Worm (Caenorhabditis elegans): ENCODE results near the gene W08A12.3.

W08A12.3 gene

ce11 chrV:3715488-3716019, 32.9 kb downstream of the W08A12.3 start, which contains the start of gene nrsn-1:
TSS of gene nrsn-1 (minus strand) at chrV:3715969.
- TF ChIP-seq lim-7 (GFP tag; IDR thresholded peaks at IDR 0.05) (no peak), set-16 (GFP tag; IDR thresholded peaks at IDR 0.05) (peak; percentile 76), ZK546.5 (tag; optimal IDR thresholded peaks at IDR 0.05) (no peak), hif-1 (tag; optimal IDR thresholded peaks at IDR 0.05) (no peak), mxl-3 (GFP tag; optimal IDR thresholded peaks at IDR 0.05) (no peak), nhr-77 (tag; optimal IDR thresholded peaks at IDR 0.05) (no peak), spr-1 (tag; optimal IDR thresholded peaks at IDR 0.05) (no peak), ama-1 (optimal IDR thresholded peaks at IDR 0.05) (no peak), mep-1 (tag; optimal IDR thresholded peaks at IDR 0.05) (no peak), hmg-1.1 (GFP tag; IDR thresholded peaks at IDR 0.05) (no peak), lin-29 (GFP tag; IDR thresholded peaks at IDR 0.05) (no peak), unc-130 (GFP tag; optimal IDR thresholded peaks at IDR 0.05) (no peak), nhr-6 (tag; optimal IDR thresholded peaks at IDR 0.05) (no peak), lin-15B (tag; optimal IDR thresholded peaks at IDR 0.05) (no peak), daf-16 (GFP tag; optimal IDR thresholded peaks at IDR 0.05) (no peak), daf-16 (tag; optimal IDR thresholded peaks at IDR 0.05) (no peak), attf-4 (tag; optimal IDR thresholded peaks at IDR 0.05) (no peak), mdl-1 (tag; optimal IDR thresholded peaks at IDR 0.05) (no peak), ceh-28 (tag; optimal IDR thresholded peaks at IDR 0.05) (no peak), ces-1 (GFP tag; optimal IDR thresholded peaks at IDR 0.05) (no peak), aha-1 (tag) (no peak), lin-13 (GFP tag; optimal IDR thresholded peaks at IDR 0.05) (no peak), daf-8 (GFP tag; IDR thresholded peaks at IDR 0.05) (no peak), lin-1 (GFP tag; IDR thresholded peaks at IDR 0.05) (no peak), daf-12 (tag; optimal IDR thresholded peaks at IDR 0.05) (no peak), pha-4 (GFP tag; IDR thresholded peaks at IDR 0.05) (no peak), pha-4 (tag; optimal IDR thresholded peaks at IDR 0.05) (no peak), ZK337.2 (GFP tag; IDR thresholded peaks at IDR 0.05) (no peak), egl-43 (GFP tag; IDR thresholded peaks at IDR 0.05) (0 out of 2 replicates have a peak, but pooled peaks have one; percentile 67), gei-8 (GFP tag; optimal IDR thresholded peaks at IDR 0.05) (no peak), nhr-42 (GFP tag; IDR thresholded peaks at IDR 0.05) (peak; percentile 40; the same call in 1 of the 2 replicates), ceh-20 (GFP tag; IDR thresholded peaks at IDR 0.05) (0 out of 2 replicates have a peak, but pooled peaks have one; percentile 36), F49E8.2 (tag; optimal IDR thresholded peaks at IDR 0.05; ENCODE audit: borderline replicate concordance) (no peak), lin-39 (tag; optimal IDR thresholded peaks at IDR 0.05) (no peak), aly-2 (tag; optimal IDR thresholded peaks at IDR 0.05) (no peak), saeg-2 (GFP tag; IDR thresholded peaks at IDR 0.05) (no peak)

- TF ChIP-seq daf-8 (GFP tag; IDR thresholded peaks at IDR 0.05): no peak
- no peak for TF ChIP-seq lin-1 (GFP tag; IDR thresholded peaks at IDR 0.05)
- no peak for TF ChIP-seq tra-1 (GFP tag; IDR thresholded peaks at IDR 0.05)
- peak; percentile 44 for TF ChIP-seq nhr-11 (tag; optimal IDR thresholded peaks at IDR 0.05)
- TF ChIP-seq set-16 (GFP tag; IDR thresholded peaks at IDR 0.05): 0 out of 2 replicates have a peak, but pooled peaks have one; percentile 23
- peak; percentile 26 for TF ChIP-seq lin-39 (tag; optimal IDR thresholded peaks at IDR 0.05)
- TF ChIP-seq hlh-11 (tag; optimal IDR thresholded peaks at IDR 0.05): peak; percentile 48
- peak; percentile 18 for TF ChIP-seq hlh-30 (tag; optimal IDR thresholded peaks at IDR 0.05; ENCODE audit: insufficient read depth)
- 0 out of 2 replicates have a peak, but pooled peaks have one; percentile 11 for TF ChIP-seq hmg-1.1 (GFP tag; IDR thresholded peaks at IDR 0.05)
- peak; percentile 39; the same call in 1 of the 2 replicates for TF ChIP-seq dmd-6 (GFP tag; IDR thresholded peaks at IDR 0.05)
- TF ChIP-seq hif-1 (tag; optimal IDR thresholded peaks at IDR 0.05): peak in 1 of 2 experiments; percentile 18
- TF ChIP-seq T20F7.1 (GFP tag; optimal IDR thresholded peaks at IDR 0.05): no peak
- TF ChIP-seq ceh-20 (GFP tag; IDR thresholded peaks at IDR 0.05): peak; percentile 96
- peak in 1 of 2 experiments; percentile 99 for TF ChIP-seq unc-62 (GFP tag; optimal IDR thresholded peaks at IDR 0.05 in 1 of 2)
- no peak for TF ChIP-seq unc-62 (tag; optimal IDR thresholded peaks at IDR 0.05)
- TF ChIP-seq duxl-1 (tag; optimal IDR thresholded peaks at IDR 0.05; ENCODE audit: poor library complexity): no peak
- TF ChIP-seq lsy-2 (tag; optimal IDR thresholded peaks at IDR 0.05): peak; percentile 47 to 75
- TF ChIP-seq fkh-10 (GFP tag; optimal IDR thresholded peaks at IDR 0.05): peak; percentile 84
- peak; percentile 43; the same call in 1 of the 2 replicates for TF ChIP-seq vab-7 (GFP tag; IDR thresholded peaks at IDR 0.05)
- peak; percentile 71 for TF ChIP-seq mep-1 (tag; optimal IDR thresholded peaks at IDR 0.05)
- peak; percentile 22 for TF ChIP-seq gei-8 (GFP tag; optimal IDR thresholded peaks at IDR 0.05)
- TF ChIP-seq ctbp-1 (GFP tag; IDR thresholded peaks at IDR 0.05): peak; percentile 87
- TF ChIP-seq F37D6.2 (tag; optimal IDR thresholded peaks at IDR 0.05): peak; percentile 34
These were observed 33.7 kb downstream of the W08A12.3 start for ce11 chrV:3716279-3716887.
